Worm (Caenorhabditis elegans): ENCODE data around the gene F53F4.15.

Gene F53F4.15

DNA sequence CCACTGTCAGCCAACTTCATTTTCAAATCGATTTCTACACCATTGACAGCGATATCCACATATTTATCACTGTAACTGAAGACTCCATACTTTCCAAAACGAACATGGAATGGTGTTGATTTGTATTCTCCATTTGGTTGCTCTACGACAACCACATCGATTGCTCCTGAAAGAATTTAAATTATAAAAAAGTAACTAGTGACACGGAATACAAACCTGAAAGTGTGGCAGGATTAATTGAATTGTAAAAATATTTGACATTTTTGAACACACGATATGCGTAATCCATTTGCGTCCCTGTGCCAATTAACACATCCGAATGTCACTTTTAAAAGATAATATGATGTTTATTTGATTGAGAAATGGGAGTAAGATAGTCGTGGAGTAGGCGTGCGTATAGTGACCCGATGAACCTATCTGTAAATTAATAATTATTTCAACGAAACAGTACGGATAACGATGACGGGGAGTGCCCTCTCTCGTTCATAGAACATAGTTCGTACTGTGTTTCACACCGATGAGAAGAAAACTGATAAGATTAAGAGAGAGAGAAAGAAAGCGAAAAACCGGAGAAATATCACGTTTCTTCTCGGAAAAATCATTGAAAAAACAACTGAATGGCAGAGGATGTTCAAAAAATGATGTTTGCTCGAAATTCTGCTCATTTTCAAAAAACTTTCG, 33.1 kb downstream of the F53F4.15 start, which contains the start of gene lpin-1:
Gene lpin-1 (minus strand): TSS at position 417 of the 681 bp plus-strand sequence.
- TF ChIP-seq dmd-4 (tag; optimal IDR thresholded peaks at IDR 0.05) (no peak), sma-9 (GFP tag; optimal IDR thresholded peaks at IDR 0.05) (peak; percentile 63), sma-9 (tag; optimal IDR thresholded peaks at IDR 0.05) (no peak), fos-1 (tag; optimal IDR thresholded peaks at IDR 0.05) (peak; percentile 63), Y55F3AM.14 (GFP tag; optimal IDR thresholded peaks at IDR 0.05) (no peak), ama-1 (optimal IDR thresholded peaks at IDR 0.05) (peak; percentile 39), lin-11 (tag; optimal IDR thresholded peaks at IDR 0.05) (no peak), mdl-1 (tag; optimal IDR thresholded peaks at IDR 0.05) (no peak), crh-2 (tag; optimal IDR thresholded peaks at IDR 0.05) (no peak), blmp-1 (tag; optimal IDR thresholded peaks at IDR 0.05; ENCODE audit: insufficient read depth) (peak; percentile 39), C34F6.9 (tag; optimal IDR thresholded peaks at IDR 0.05) (no peak), ztf-1 (GFP tag; conservative IDR thresholded peaks at IDR 0.05) (no peak), peb-1 (tag; optimal IDR thresholded peaks at IDR 0.05) (no peak), ZK546.5 (tag; optimal IDR thresholded peaks at IDR 0.05) (no peak), nhr-77 (tag; optimal IDR thresholded peaks at IDR 0.05) (no peak), lin-13 (GFP tag; optimal IDR thresholded peaks at IDR 0.05) (no peak), nhr-25 (tag; optimal IDR thresholded peaks at IDR 0.05) (no peak), F13H6.1 (tag; optimal IDR thresholded peaks at IDR 0.05) (peak; percentile 9), ceh-16 (tag; optimal IDR thresholded peaks at IDR 0.05) (no peak), unc-55 (GFP tag; optimal IDR thresholded peaks at IDR 0.05) (no peak), nhr-237 (tag; optimal IDR thresholded peaks at IDR 0.05) (no peak), unc-39 (tag; optimal IDR thresholded peaks at IDR 0.05) (no peak), lin-39 (tag; optimal IDR thresholded peaks at IDR 0.05) (no peak), zag-1 (tag; optimal IDR thresholded peaks at IDR 0.05) (no peak), ztf-4 (tag; optimal IDR thresholded peaks at IDR 0.05) (no peak), sem-4 (tag; optimal IDR thresholded peaks at IDR 0.05) (no peak), nhr-21 (tag; optimal IDR thresholded peaks at IDR 0.05) (peak; percentile 52), unc-62 (GFP tag; optimal IDR thresholded peaks at IDR 0.05) (no peak), elt-1 (tag; optimal IDR thresholded peaks at IDR 0.05) (no peak), gmeb-1 (tag; optimal IDR thresholded peaks at IDR 0.05) (no peak), ceh-82 (tag; optimal IDR thresholded peaks at IDR 0.05) (no peak), nhr-11 (tag; optimal IDR thresholded peaks at IDR 0.05) (no peak), R02D3.7 (tag; optimal IDR thresholded peaks at IDR 0.05) (no peak), sma-3 (GFP tag; optimal IDR thresholded peaks at IDR 0.05) (peak; percentile 45), skn-1 (tag; optimal IDR thresholded peaks at IDR 0.05) (no peak), nhr-10 (tag; optimal IDR thresholded peaks at IDR 0.05) (no peak), aly-2 (tag; optimal IDR thresholded peaks at IDR 0.05) (no peak), nhr-129 (tag; optimal IDR thresholded peaks at IDR 0.05) (no peak), nhr-23 (tag; optimal IDR thresholded peaks at IDR 0.05) (no peak), snpc-4 (tag; optimal IDR thresholded peaks at IDR 0.05) (no peak), ztf-11 (tag; optimal IDR thresholded peaks at IDR 0.05) (no peak), egl-27 (tag; optimal IDR thresholded peaks at IDR 0.05) (no peak), nhr-12 (tag; optimal IDR thresholded peaks at IDR 0.05) (no peak), mab-5 (tag; optimal IDR thresholded peaks at IDR 0.05) (no peak), alr-1 (tag; optimal IDR thresholded peaks at IDR 0.05) (no peak), mbf-1 (tag; optimal IDR thresholded peaks at IDR 0.05) (no peak), nhr-6 (tag; optimal IDR thresholded peaks at IDR 0.05) (no peak), elt-3 (tag; optimal IDR thresholded peaks at IDR 0.05) (no peak), lsy-2 (tag; optimal IDR thresholded peaks at IDR 0.05) (no peak)
